Fruit fly (Drosophila melanogaster) whole organism, wandering third instar larva: ENCODE measurements around the gene CG1090.

ENCODE experiments used
- dl ChIP-seq, 2 experiments: fragments of 175-275, 200-275 bp in 1 of 2; fragments of 200-275 bp in 1 of 2; sonication (Bioruptor generic); optimal IDR thresholded peaks; lab custom pipeline; 2018; ENCODE audit warnings: mild to moderate bottlenecking in 2 of 2, missing biosample characterization in 2 of 2, missing genetic modification characterization in 2 of 2, moderate library complexity in 2 of 2; ENCODE audit not compliant: partially characterized antibody in 2 of 2, insufficient read depth in 1 of 2
- fru ChIP-seq: fragments of 200-800 bp; sonication (Bioruptor generic); optimal IDR thresholded peaks from 3 replicates; lab custom pipeline; 2016; ENCODE audit warnings: missing biosample characterization, mild to moderate bottlenecking, missing genetic modification characterization

dm6 chr3R:4318999-4319398 lies 40.7 kb upstream of the CG1090 start, which contains the start of gene Syt14:
- TF ChIP-seq dl (GFP tag; optimal IDR thresholded peaks at IDR 0.05; lab: Kevin White, UChicago; ENCODE audit: insufficient read depth in 1 of 2, partially characterized antibody in 2 of 2) (no peak), fru (GFP tag; lab: Kevin White, UChicago) (no peak)
